Worm (Caenorhabditis elegans): ENCODE data around the gene cisd-1.
"Not testable (repeated sequence)": the region's sequence is repeated elsewhere in the genome, so short reads cannot be mapped to it uniquely, and the experiment has no call there.

Gene cisd-1

DNA sequence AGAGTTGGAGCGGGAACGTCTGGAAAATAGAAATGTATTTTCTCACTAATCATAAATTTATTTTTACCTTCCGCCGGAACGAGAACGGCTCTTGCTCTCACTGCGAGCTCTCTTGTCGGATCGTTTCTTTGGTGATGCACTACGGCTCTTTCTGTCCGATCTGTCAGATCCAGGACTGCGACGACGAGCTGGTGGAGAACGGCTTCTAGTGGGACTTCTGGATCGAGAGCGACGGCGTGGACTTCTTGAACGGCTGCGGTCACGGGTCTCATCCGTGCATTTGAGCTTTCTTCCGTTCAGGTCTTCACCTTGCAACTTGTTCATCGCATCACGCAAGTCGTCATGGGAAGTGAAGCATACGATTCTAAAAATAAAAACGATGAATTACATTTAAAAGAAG is 17.7 kb downstream of the cisd-1 start:
- TF ChIP-seq attf-3 (GFP tag; conservative IDR thresholded peaks at IDR 0.05) (no peak), zfh-2 (GFP tag; conservative IDR thresholded peaks at IDR 0.05) (peak; percentile 78), attf-5 (GFP tag; optimal IDR thresholded peaks at IDR 0.05) (no peak), fkh-3 (tag; optimal IDR thresholded peaks at IDR 0.05) (peak; percentile 2), egrh-3 (GFP tag; IDR thresholded peaks at IDR 0.05) (peak; percentile 28; the same call in 1 of the 2 replicates), him-1 (tag; optimal IDR thresholded peaks at IDR 0.05) (no peak), ZK185.1 (tag; optimal IDR thresholded peaks at IDR 0.05; ENCODE audit: poor library complexity, severe bottlenecking) (no peak)

DNA sequence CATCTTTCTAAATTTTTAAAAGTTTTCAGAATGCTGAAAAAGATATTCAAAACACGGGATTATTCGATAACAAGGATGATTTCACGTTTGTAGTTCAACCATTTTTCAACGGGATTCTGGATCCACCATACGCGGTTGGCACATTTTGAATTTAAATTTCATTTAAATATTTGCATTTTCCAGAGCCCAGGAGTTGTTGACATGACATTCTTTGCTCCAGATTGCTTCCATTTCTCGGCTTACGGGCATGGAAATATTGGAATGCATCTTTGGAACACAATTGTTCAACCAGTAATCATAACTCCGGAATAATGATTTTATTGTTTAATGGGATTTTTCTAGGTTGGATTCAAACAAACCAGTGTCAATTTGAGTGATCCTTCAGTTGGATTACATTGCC is 18.5 kb downstream of the cisd-1 start:
- TF ChIP-seq madf-8 (GFP tag; conservative IDR thresholded peaks at IDR 0.05) (no peak), him-1 (tag; optimal IDR thresholded peaks at IDR 0.05) (no peak), rpc-1 (optimal IDR thresholded peaks at IDR 0.05) (no peak), rpc-1 (tag; optimal IDR thresholded peaks at IDR 0.05) (no peak), attf-5 (GFP tag; optimal IDR thresholded peaks at IDR 0.05) (no peak), lin-35 (GFP tag; optimal IDR thresholded peaks at IDR 0.05) (peak in 1 of 3 experiments; percentile 3), D2030.7 (GFP tag; IDR thresholded peaks at IDR 0.05) (no peak), cebp-1 (GFP tag; IDR thresholded peaks at IDR 0.05) (no peak), cebp-1 (tag; optimal IDR thresholded peaks at IDR 0.05) (no peak)

DNA sequence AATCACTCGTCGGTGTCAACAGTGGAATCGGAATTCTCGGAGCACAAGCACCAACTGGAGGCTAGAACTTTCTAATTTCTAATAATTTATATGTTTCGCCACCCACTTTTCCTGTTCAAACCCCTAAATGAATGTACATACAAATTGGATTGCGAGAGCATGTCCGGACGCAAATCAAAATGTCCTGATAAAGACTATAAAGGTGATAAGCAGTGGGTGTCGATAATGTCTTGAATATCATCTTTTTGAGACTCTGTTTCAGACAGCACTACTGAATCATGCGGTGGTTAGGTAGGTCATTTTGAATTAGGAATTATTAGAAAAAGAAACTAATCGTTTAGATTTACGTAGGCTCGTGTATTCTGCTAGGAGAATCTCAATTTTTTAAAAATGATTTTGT is 20.7 kb downstream of the cisd-1 start, which contains the start of gene W02B12.1:
Gene W02B12.1 (plus strand): TSS at position 269 of the 400 bp plus-strand sequence.
- no peak for TF ChIP-seq C17E4.6 (GFP tag; IDR thresholded peaks at IDR 0.05)
- peak; percentile 73 for TF ChIP-seq nhr-80 (tag; optimal IDR thresholded peaks at IDR 0.05)

ce11 chrII:11444973-11445372 is 24.5 kb downstream of the cisd-1 start, which contains the start of gene W02B12.13:
W02B12.13 (plus strand) TSS chrII:11445273.
- no peak for TF ChIP-seq ama-1 (optimal IDR thresholded peaks at IDR 0.05)
- TF ChIP-seq ama-1 (GFP tag; optimal IDR thresholded peaks at IDR 0.05), result no peak
- no peak for TF ChIP-seq ztf-6 (GFP tag; IDR thresholded peaks at IDR 0.05)
- no peak for TF ChIP-seq ceh-79 (tag; optimal IDR thresholded peaks at IDR 0.05)
- TF ChIP-seq egrh-3 (GFP tag; IDR thresholded peaks at IDR 0.05), result no peak
- TF ChIP-seq madf-3 (GFP tag; IDR thresholded peaks at IDR 0.05), result no peak
- no peak for TF ChIP-seq hmg-1.2 (GFP tag; IDR thresholded peaks at IDR 0.05)
- TF ChIP-seq somi-1 (GFP tag; optimal IDR thresholded peaks at IDR 0.05), result no peak
- no peak for TF ChIP-seq ztf-25 (GFP tag; IDR thresholded peaks at IDR 0.05)
- TF ChIP-seq unc-62 (GFP tag; optimal IDR thresholded peaks at IDR 0.05), result no peak
- TF ChIP-seq nfya-2 (GFP tag; IDR thresholded peaks at IDR 0.05), result no peak

DNA sequence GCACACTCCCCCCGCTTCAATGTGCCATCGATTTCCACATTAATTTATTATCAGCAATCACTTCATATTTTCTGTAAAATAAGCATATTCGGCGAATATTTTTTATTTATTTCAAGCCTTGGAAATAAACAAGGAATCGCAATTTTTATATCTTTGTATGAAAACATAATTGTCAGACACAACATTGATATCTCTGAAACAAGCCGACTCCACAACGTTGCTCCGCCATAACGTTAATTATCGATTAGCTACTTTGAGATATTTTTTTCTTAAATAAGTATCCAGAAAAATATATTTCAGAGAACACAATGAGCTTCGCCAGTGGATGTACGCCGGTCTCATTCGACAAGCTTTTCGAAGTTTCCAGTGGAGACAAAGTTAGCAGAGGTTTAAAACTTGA is 25.6 kb downstream of the cisd-1 start, which contains the start of gene adbp-1:
Gene adbp-1 (plus strand): TSS at position 301 of the 400 bp plus-strand sequence.
- TF ChIP-seq madf-6 (GFP tag; IDR thresholded peaks at IDR 0.05) (0 out of 2 replicates have a peak, but pooled peaks have one; percentile 39), him-1 (tag; optimal IDR thresholded peaks at IDR 0.05) (no peak)

ce11 chrII:11443128-11443527 is 26.3 kb downstream of the cisd-1 start:
- peak; percentile 92 for TF ChIP-seq zfh-2 (GFP tag; conservative IDR thresholded peaks at IDR 0.05)
- TF ChIP-seq egrh-3 (GFP tag; IDR thresholded peaks at IDR 0.05), result peak; percentile 93
- TF ChIP-seq lag-1 (GFP tag; IDR thresholded peaks at IDR 0.05), result 0 out of 2 replicates have a peak, but pooled peaks have one; percentile 32
- no peak for TF ChIP-seq lin-54 (GFP tag; optimal IDR thresholded peaks at IDR 0.05)

DNA sequence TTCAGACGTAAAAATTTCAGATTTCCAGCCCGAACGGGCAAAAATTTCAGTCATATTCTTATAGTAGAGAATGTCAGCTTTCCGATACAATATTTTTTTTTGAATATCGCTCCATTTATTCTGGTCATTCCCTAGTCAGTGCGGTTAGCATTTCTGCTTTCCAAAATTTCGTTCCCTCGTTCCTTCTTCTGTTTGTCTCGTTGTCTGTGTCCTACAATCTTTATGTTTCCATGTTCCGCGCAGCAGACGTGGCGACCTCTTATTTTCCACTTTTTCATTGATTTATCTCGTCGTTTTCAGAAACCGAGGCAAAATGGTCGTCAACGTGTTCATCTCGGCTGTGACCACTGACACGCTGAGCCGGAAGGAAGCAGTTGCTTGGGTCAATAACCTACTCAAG is 27.0 kb downstream of the cisd-1 start, which contains the start of gene ebp-2:
Gene ebp-2 (plus strand): TSS at position 301 of the 400 bp plus-strand sequence.
- not testable (repeated sequence) for TF ChIP-seq Y53F4B.3 (GFP tag; IDR thresholded peaks at IDR 0.05); Y56A3A.18 (GFP tag; IDR thresholded peaks at IDR 0.05); mel-28 (tag; optimal IDR thresholded peaks at IDR 0.05; ENCODE audit: borderline replicate concordance)

Measured in whole organism, young adult.